Worm (Caenorhabditis elegans): ENCODE results near the gene nuo-3.

nuo-3 gene

DNA sequence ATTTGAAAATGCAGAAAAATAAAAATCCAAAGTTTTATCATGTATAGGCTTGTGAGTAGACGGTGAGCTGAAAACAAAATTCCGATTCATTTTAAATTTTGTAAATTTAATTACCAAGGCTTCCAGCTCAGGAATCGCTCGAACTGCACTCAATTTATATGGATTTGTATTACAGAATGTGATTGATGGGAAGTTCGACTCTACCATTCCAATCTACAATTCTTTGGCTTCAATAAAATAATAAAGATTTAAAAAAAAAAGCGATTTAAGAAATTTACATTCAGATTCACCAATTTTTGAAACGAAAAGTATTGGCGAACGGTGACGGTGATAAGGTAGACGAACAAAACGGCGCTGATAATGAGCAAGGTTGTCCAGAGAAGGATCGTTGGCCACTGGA, 26.7 kb downstream of the nuo-3 start:
- no peak for TF ChIP-seq nhr-28 (tag; optimal IDR thresholded peaks at IDR 0.05)
- TF ChIP-seq ceh-90 (tag; optimal IDR thresholded peaks at IDR 0.05): no peak
- TF ChIP-seq nhr-237 (tag; optimal IDR thresholded peaks at IDR 0.05): no peak
- no peak for TF ChIP-seq lin-35 (GFP tag; optimal IDR thresholded peaks at IDR 0.05)
- no peak for TF ChIP-seq nhr-77 (tag; optimal IDR thresholded peaks at IDR 0.05)
- TF ChIP-seq zip-4 (GFP tag; optimal IDR thresholded peaks at IDR 0.05): no peak
- TF ChIP-seq efl-1 (optimal IDR thresholded peaks at IDR 0.05): no peak
- peak in 1 of 2 experiments; percentile 42 for TF ChIP-seq efl-1 (GFP tag; optimal IDR thresholded peaks at IDR 0.05 in 1 of 2)

DNA sequence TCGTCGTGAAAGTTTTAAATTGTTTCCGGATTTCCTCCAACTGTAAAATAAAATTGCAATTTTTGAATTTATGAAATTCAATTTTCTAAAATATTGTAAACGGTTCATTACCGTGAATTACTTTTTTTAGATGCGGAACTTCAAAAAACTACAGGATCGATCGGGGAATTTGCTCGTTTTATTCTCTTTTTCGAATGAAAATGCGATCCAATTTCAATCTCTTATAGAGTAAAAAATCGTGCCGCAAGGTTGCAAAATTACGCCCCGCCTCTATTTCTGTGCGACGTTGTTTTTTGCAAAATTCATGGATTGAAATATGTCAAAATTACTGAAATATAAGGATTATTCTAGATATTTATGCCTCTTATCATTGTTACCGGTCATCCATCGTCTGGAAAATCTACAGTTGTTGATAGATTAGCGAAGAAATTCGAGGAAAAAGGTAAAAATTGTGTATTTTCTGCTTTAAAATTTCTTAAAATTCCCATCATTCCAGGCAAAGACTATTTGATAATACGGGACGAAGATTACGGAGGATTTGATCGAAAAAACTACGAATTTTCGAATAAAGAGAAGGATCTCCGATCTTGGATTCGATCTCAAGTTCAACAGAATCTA, 28.0 kb downstream of the nuo-3 start, which contains the start of gene Y57G11C.43:
Gene Y57G11C.43, plus strand, starts transcription at position 224 of the 618 bp plus-strand sequence.
- TF ChIP-seq sox-4 (tag; optimal IDR thresholded peaks at IDR 0.05): no peak
- TF ChIP-seq nhr-71 (tag; optimal IDR thresholded peaks at IDR 0.05): no peak
- no peak for TF ChIP-seq efl-3 (GFP tag; optimal IDR thresholded peaks at IDR 0.05)

DNA sequence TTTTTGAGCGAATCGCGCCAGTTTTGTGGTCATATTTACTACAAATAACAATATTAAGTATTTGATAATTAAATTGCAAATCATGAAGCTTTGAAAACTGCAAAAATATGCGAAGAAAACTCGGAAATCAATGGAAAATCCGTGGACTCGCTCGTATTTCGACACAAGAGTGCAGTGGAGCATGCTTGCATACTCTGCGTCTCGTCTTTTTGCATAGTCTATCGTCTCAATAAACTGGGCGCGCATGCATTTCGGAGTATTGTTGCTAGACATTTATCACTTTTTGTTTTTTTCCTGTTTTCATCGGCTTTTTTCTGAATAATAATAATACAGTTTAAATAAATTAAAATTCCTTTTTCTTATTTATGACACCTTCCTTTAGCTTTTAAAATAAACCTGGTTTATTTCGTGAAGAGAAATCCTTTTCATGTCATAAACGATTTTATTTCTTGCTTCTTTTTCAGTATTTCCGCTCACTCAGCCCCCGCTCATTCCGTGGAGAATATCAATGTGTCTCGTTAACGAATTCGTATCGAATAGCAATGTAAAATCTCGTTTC, 29.6 kb downstream of the nuo-3 start, which contains the start of the genes mrps-7 and Y57G11C.3:
Gene mrps-7, minus strand, starts transcription at position 38 of the 559 bp plus-strand sequence.
Gene Y57G11C.3, plus strand, starts transcription at position 509 of the 559 bp plus-strand sequence.
- TF ChIP-seq fkh-10 (GFP tag; optimal IDR thresholded peaks at IDR 0.05) (peak; percentile 88), nhr-90 (tag; optimal IDR thresholded peaks at IDR 0.05; ENCODE audit: poor library complexity) (peak; percentile 96), tlp-1 (tag; optimal IDR thresholded peaks at IDR 0.05) (no peak), dpl-1 (GFP tag; optimal IDR thresholded peaks at IDR 0.05) (peak; percentile 81 to 86 (median 86)), fkh-8 (tag; optimal IDR thresholded peaks at IDR 0.05) (peak; percentile 95), C16A3.4 (tag; optimal IDR thresholded peaks at IDR 0.05) (peak; percentile 97), F16B12.6 (tag; optimal IDR thresholded peaks at IDR 0.05) (peak; percentile 60), C04F5.9 (tag; optimal IDR thresholded peaks at IDR 0.05) (peak; percentile 76), fkh-4 (tag; optimal IDR thresholded peaks at IDR 0.05; ENCODE audit: borderline replicate concordance) (peak; percentile 57), zip-4 (GFP tag; optimal IDR thresholded peaks at IDR 0.05) (peak; percentile 92), hlh-17 (GFP tag; optimal IDR thresholded peaks at IDR 0.05; ENCODE audit: borderline replicate concordance) (no peak), ama-1 (optimal IDR thresholded peaks at IDR 0.05) (peak; percentile 84), lin-13 (GFP tag; optimal IDR thresholded peaks at IDR 0.05) (peak; percentile 95), ztf-11 (tag; optimal IDR thresholded peaks at IDR 0.05) (peak in 1 of 2 experiments; percentile 72), ztf-4 (tag; optimal IDR thresholded peaks at IDR 0.05) (peak; percentile 70), egl-27 (tag; optimal IDR thresholded peaks at IDR 0.05) (peak; percentile 48 to 67), lin-14 (GFP tag; optimal IDR thresholded peaks at IDR 0.05) (peak; percentile 96), vab-15 (tag; optimal IDR thresholded peaks at IDR 0.05) (peak; percentile 81), sptf-1 (tag; optimal IDR thresholded peaks at IDR 0.05) (no peak), skn-1 (tag; optimal IDR thresholded peaks at IDR 0.05) (peak; percentile 93), xbp-1 (tag; optimal IDR thresholded peaks at IDR 0.05) (peak; percentile 94), nhr-28 (tag; optimal IDR thresholded peaks at IDR 0.05) (no peak), mef-2 (tag; optimal IDR thresholded peaks at IDR 0.05) (peak; percentile 82), snu-23 (GFP tag; optimal IDR thresholded peaks at IDR 0.05) (peak; percentile 97), ceh-63 (GFP tag; optimal IDR thresholded peaks at IDR 0.05) (no peak), mab-9 (GFP tag; IDR thresholded peaks at IDR 0.05) (peak; percentile 82), swsn-7 (tag; optimal IDR thresholded peaks at IDR 0.05) (peak; percentile 96), lin-15B (tag; optimal IDR thresholded peaks at IDR 0.05) (peak; percentile 97), blmp-1 (tag; optimal IDR thresholded peaks at IDR 0.05) (peak; percentile 71), unc-62 (GFP tag; optimal IDR thresholded peaks at IDR 0.05) (no peak), lin-39 (tag; optimal IDR thresholded peaks at IDR 0.05) (peak; percentile 89), aha-1 (tag; optimal IDR thresholded peaks at IDR 0.05) (peak; percentile 71), nhr-85 (tag) (peak; percentile 96), tbx-2 (tag; optimal IDR thresholded peaks at IDR 0.05) (peak; percentile 95), snpc-4 (tag; optimal IDR thresholded peaks at IDR 0.05) (peak; percentile 89), dsc-1 (tag; optimal IDR thresholded peaks at IDR 0.05) (peak; percentile 93), ceh-82 (tag; optimal IDR thresholded peaks at IDR 0.05) (peak; percentile 95 to 98 (median 98)), nhr-77 (tag; optimal IDR thresholded peaks at IDR 0.05) (peak; percentile 93), Y116A8C.19 (tag; optimal IDR thresholded peaks at IDR 0.05; ENCODE audit: borderline replicate concordance) (no peak), unc-86 (tag; optimal IDR thresholded peaks at IDR 0.05) (peak; percentile 93), nhr-237 (tag; optimal IDR thresholded peaks at IDR 0.05) (peak; percentile 91)

Measured in whole organism, L1 larva.